Comparison of ENCODE assay signal across 4 fruit fly cellular contexts in genomic region chr4:129644-130272, dm6.
TF ChIP-seq lines count a peak whose summit lies in the region.

Gene Ank, minus strand, starts transcription at chr4:129849.

- no peak for TF ChIP-seq CTCF in whole organism, embryonic (GFP tag; optimal IDR thresholded peaks at IDR 0.05; lab: Kevin White, UChicago)

TF ChIP-seq in whole organism, adult, 20 proteins besides CTCF, POLR2A, EP300 and RAD21:
- TF ChIP-seq CG1620 (GFP tag; optimal IDR thresholded peaks at IDR 0.05; lab: Kevin White, UChicago) (no peak), CG5204 (GFP tag; optimal IDR thresholded peaks at IDR 0.05; lab: Kevin White, UChicago) (peak; percentile 9), ovo (GFP tag; optimal IDR thresholded peaks at IDR 0.05; lab: Kevin White, UChicago) (no peak), kay (GFP tag; lab: Kevin White, UChicago; ENCODE audit: borderline replicate concordance) (peak; percentile 66), CG12768 (GFP tag; optimal IDR thresholded peaks at IDR 0.05; lab: Kevin White, UChicago) (peak; percentile 4), cic (GFP tag; optimal IDR thresholded peaks at IDR 0.05; lab: Kevin White, UChicago) (no peak), Mnt (GFP tag; optimal IDR thresholded peaks at IDR 0.05; lab: Kevin White, UChicago) (no peak), Clk (GFP tag; optimal IDR thresholded peaks at IDR 0.05; lab: Kevin White, UChicago) (no peak), pad (GFP tag; optimal IDR thresholded peaks at IDR 0.05; lab: Kevin White, UChicago) (no peak), CG33017 (tag; optimal IDR thresholded peaks at IDR 0.05; lab: Kevin White, UChicago) (no peak), CG7101 (tag; optimal IDR thresholded peaks at IDR 0.05; lab: Kevin White, UChicago) (no peak), Hr96 (GFP tag; optimal IDR thresholded peaks at IDR 0.05; lab: Kevin White, UChicago) (no peak), cnc (optimal IDR thresholded peaks at IDR 0.05; lab: Kevin White, UChicago) (no peak), CG14711 (tag; optimal IDR thresholded peaks at IDR 0.05; lab: Kevin White, UChicago) (no peak), CG7045 (GFP tag; optimal IDR thresholded peaks at IDR 0.05; lab: Kevin White, UChicago) (no peak), bab1 (GFP tag; optimal IDR thresholded peaks at IDR 0.05; lab: Kevin White, UChicago) (no peak), Crg-1 (GFP tag; optimal IDR thresholded peaks at IDR 0.05; lab: Kevin White, UChicago) (no peak), tj (GFP tag; optimal IDR thresholded peaks at IDR 0.05; lab: Kevin White, UChicago) (peak; percentile 24)

TF ChIP-seq in whole organism, embryonic, 481 proteins besides CTCF, POLR2A, EP300 and RAD21 (continues in another document):
- TF ChIP-seq Sin3A (optimal IDR thresholded peaks at IDR 0.05; lab: Kevin White, UChicago) (no peak), NFAT (GFP tag; IDR thresholded peaks at IDR 0.05; lab: Robert Waterston, UW) (no peak), unc-4 (GFP tag; IDR thresholded peaks at IDR 0.05; lab: Robert Waterston, UW; ENCODE audit: partially characterized antibody) (no peak), cas (GFP tag; IDR thresholded peaks at IDR 0.05; lab: Robert Waterston, UW) (no peak), fu2 (GFP tag; optimal IDR thresholded peaks at IDR 0.05; lab: Kevin White, UChicago) (no peak), zen (tag; optimal IDR thresholded peaks at IDR 0.05; lab: Kevin White, UChicago) (peak; percentile 27), jing (GFP tag; optimal IDR thresholded peaks at IDR 0.05; lab: Kevin White, UChicago) (no peak), Awh (GFP tag; IDR thresholded peaks at IDR 0.05; lab: Robert Waterston, UW) (no peak), dm (GFP tag; optimal IDR thresholded peaks at IDR 0.05; lab: Kevin White, UChicago) (no peak), gcm2 (GFP tag; optimal IDR thresholded peaks at IDR 0.05; lab: Kevin White, UChicago) (no peak), fru (optimal IDR thresholded peaks at IDR 0.05; lab: Kevin White, UChicago) (no peak), CG6272 (GFP tag; IDR thresholded peaks at IDR 0.05; lab: Robert Waterston, UW) (no peak), CG13894 (tag; optimal IDR thresholded peaks at IDR 0.05; lab: Kevin White, UChicago) (peak; percentile 63), Ets97D (GFP tag; optimal IDR thresholded peaks at IDR 0.05; lab: Kevin White, UChicago) (peak; percentile 16), CG11695 (GFP tag; IDR thresholded peaks at IDR 0.05; lab: Robert Waterston, UW) (no peak), pb (GFP tag; optimal IDR thresholded peaks at IDR 0.05; lab: Kevin White, UChicago) (no peak), Adf1 (GFP tag; IDR thresholded peaks at IDR 0.05; lab: Robert Waterston, UW) (no peak), CG17802 (tag; optimal IDR thresholded peaks at IDR 0.05; lab: Kevin White, UChicago) (peak; percentile 97), wek (GFP tag; optimal IDR thresholded peaks at IDR 0.05; lab: Kevin White, UChicago) (no peak), chif (GFP tag; optimal IDR thresholded peaks at IDR 0.05; lab: Kevin White, UChicago) (no peak), jigr1 (GFP tag; IDR thresholded peaks at IDR 0.05; lab: Robert Waterston, UW) (no peak), CG8290 (GFP tag; optimal IDR thresholded peaks at IDR 0.05; lab: Kevin White, UChicago) (no peak), CG8290 (tag; optimal IDR thresholded peaks at IDR 0.05; lab: Kevin White, UChicago) (peak in 1 of 2 experiments; percentile 10), gt (GFP tag; IDR thresholded peaks at IDR 0.05; lab: Robert Waterston, UW) (no peak), CG10959 (GFP tag; IDR thresholded peaks at IDR 0.05; lab: Robert Waterston, UW) (no peak), sim (GFP tag; IDR thresholded peaks at IDR 0.05; lab: Robert Waterston, UW) (no peak), CG4820 (GFP tag; optimal IDR thresholded peaks at IDR 0.05; lab: Kevin White, UChicago) (no peak)

TF ChIP-seq in whole organism, prepupa, 60 proteins besides CTCF, POLR2A, EP300 and RAD21:
- TF ChIP-seq CG10669 (GFP tag; optimal IDR thresholded peaks at IDR 0.05; lab: Kevin White, UChicago) (no peak), vri (GFP tag; optimal IDR thresholded peaks at IDR 0.05; lab: Kevin White, UChicago) (no peak), Eip78C (GFP tag; lab: Kevin White, UChicago) (peak; percentile 60), Blimp-1 (GFP tag; optimal IDR thresholded peaks at IDR 0.05; lab: Kevin White, UChicago) (no peak), CG3032 (tag; optimal IDR thresholded peaks at IDR 0.05; lab: Kevin White, UChicago) (peak; percentile 19)

TF ChIP-seq in whole organism, wandering third instar larva, 38 proteins besides CTCF, POLR2A, EP300 and RAD21:
- TF ChIP-seq Hr78 (GFP tag; optimal IDR thresholded peaks at IDR 0.05; lab: Kevin White, UChicago) (peak; percentile 56), foxo (GFP tag; optimal IDR thresholded peaks at IDR 0.05; lab: Kevin White, UChicago) (no peak), CG9705 (GFP tag; optimal IDR thresholded peaks at IDR 0.05; lab: Kevin White, UChicago) (no peak), rgr (GFP tag; optimal IDR thresholded peaks at IDR 0.05; lab: Kevin White, UChicago) (no peak), Myc (optimal IDR thresholded peaks at IDR 0.05; lab: Kevin White, UChicago) (no peak), Mio (GFP tag; optimal IDR thresholded peaks at IDR 0.05; lab: Kevin White, UChicago) (no peak), Dif (GFP tag; optimal IDR thresholded peaks at IDR 0.05; lab: Kevin White, UChicago; ENCODE audit: partially characterized antibody) (no peak), Rel (GFP tag; optimal IDR thresholded peaks at IDR 0.05; lab: Kevin White, UChicago) (no peak), Rel (tag; optimal IDR thresholded peaks at IDR 0.05; lab: Kevin White, UChicago) (no peak), woc (GFP tag; optimal IDR thresholded peaks at IDR 0.05; lab: Kevin White, UChicago) (peak; percentile 28), HLH106 (tag; optimal IDR thresholded peaks at IDR 0.05; lab: Kevin White, UChicago) (no peak), N (GFP tag; optimal IDR thresholded peaks at IDR 0.05; lab: Kevin White, UChicago) (peak; percentile 54), pan (optimal IDR thresholded peaks at IDR 0.05; lab: Kevin White, UChicago) (no peak), jim (GFP tag; optimal IDR thresholded peaks at IDR 0.05; lab: Kevin White, UChicago) (no peak), Dfd (GFP tag; optimal IDR thresholded peaks at IDR 0.05; lab: Kevin White, UChicago) (no peak)
TF ChIP-seq in whole organism, wandering third instar larva: peak in this region for 3.
